Fruit fly (Drosophila melanogaster): ENCODE results near the gene RpS14b.

The RpS14b gene

dm6 chrX:7944772-7945722 lies 10.3 kb downstream of the RpS14b start (continued):
- TF ChIP-seq gcm (GFP tag; optimal IDR thresholded peaks at IDR 0.05), result no peak
- TF ChIP-seq CHES-1-like (GFP tag; optimal IDR thresholded peaks at IDR 0.05), result no peak
- TF ChIP-seq Usf (GFP tag; optimal IDR thresholded peaks at IDR 0.05), result no peak
- TF ChIP-seq CG2129 (GFP tag; IDR thresholded peaks at IDR 0.05; ENCODE audit: partially characterized antibody), result no peak
- TF ChIP-seq tx (GFP tag; optimal IDR thresholded peaks at IDR 0.05), result no peak
- no peak for TF ChIP-seq Mes4 (GFP tag; optimal IDR thresholded peaks at IDR 0.05)
- TF ChIP-seq bowl (GFP tag; IDR thresholded peaks at IDR 0.05), result no peak
- no peak for TF ChIP-seq CG12219 (GFP tag; optimal IDR thresholded peaks at IDR 0.05)
- TF ChIP-seq CG4424 (GFP tag; optimal IDR thresholded peaks at IDR 0.05), result peak; percentile 17
- 0 out of 2 replicates have a peak, but pooled peaks have one; percentile 15 for TF ChIP-seq sisA (GFP tag; IDR thresholded peaks at IDR 0.05)
- TF ChIP-seq Gug (GFP tag; IDR thresholded peaks at IDR 0.05), result no peak
- TF ChIP-seq zf30C (GFP tag; optimal IDR thresholded peaks at IDR 0.05), result peak; percentile 68
- no peak for TF ChIP-seq Eip74EF (GFP tag; optimal IDR thresholded peaks at IDR 0.05)
- TF ChIP-seq caup (GFP tag; optimal IDR thresholded peaks at IDR 0.05; ENCODE audit: severe bottlenecking), result no peak
- no peak for TF ChIP-seq crol (GFP tag; IDR thresholded peaks at IDR 0.05)
- no peak for TF ChIP-seq dimm (GFP tag; IDR thresholded peaks at IDR 0.05)
- no peak for TF ChIP-seq esg (GFP tag; conservative IDR thresholded peaks at IDR 0.05)
- TF ChIP-seq Dref (GFP tag; IDR thresholded peaks at IDR 0.05), result no peak
- no peak for TF ChIP-seq CG15601 (tag; optimal IDR thresholded peaks at IDR 0.05)
- peak; percentile 42 for TF ChIP-seq fd96Cb (tag; optimal IDR thresholded peaks at IDR 0.05)
- no peak for TF ChIP-seq CG17912 (GFP tag; optimal IDR thresholded peaks at IDR 0.05)
- TF ChIP-seq CG11696 (GFP tag; IDR thresholded peaks at IDR 0.05), result no peak
- TF ChIP-seq CG12769 (tag; optimal IDR thresholded peaks at IDR 0.05), result peak; percentile 54
- TF ChIP-seq Side (GFP tag; optimal IDR thresholded peaks at IDR 0.05), result no peak
- no peak for TF ChIP-seq Bteb2 (GFP tag; optimal IDR thresholded peaks at IDR 0.05)
- no peak for TF ChIP-seq trh (GFP tag; optimal IDR thresholded peaks at IDR 0.05)
- no peak for TF ChIP-seq bigmax (GFP tag; optimal IDR thresholded peaks at IDR 0.05)
- TF ChIP-seq CG4328 (GFP tag; optimal IDR thresholded peaks at IDR 0.05), result no peak
- TF ChIP-seq CG9727 (GFP tag; optimal IDR thresholded peaks at IDR 0.05), result peak; percentile 3
- peak; percentile 31; the same call in 1 of the 2 replicates for TF ChIP-seq CG9932 (GFP tag; IDR thresholded peaks at IDR 0.05)
- no peak for TF ChIP-seq CG31388 (GFP tag; optimal IDR thresholded peaks at IDR 0.05)
- TF ChIP-seq CG14441 (GFP tag; IDR thresholded peaks at IDR 0.05), result 0 out of 2 replicates have a peak, but pooled peaks have one; percentile 35
- no peak for TF ChIP-seq CG2202 (tag; optimal IDR thresholded peaks at IDR 0.05)
- TF ChIP-seq yki (optimal IDR thresholded peaks at IDR 0.05), result peak; percentile 7
- no peak for TF ChIP-seq CG4730 (GFP tag; IDR thresholded peaks at IDR 0.05)
- TF ChIP-seq CG8290 (GFP tag; optimal IDR thresholded peaks at IDR 0.05), result no peak
- peak in 1 of 2 experiments; percentile 58 for TF ChIP-seq CG8290 (tag; optimal IDR thresholded peaks at IDR 0.05)
- no peak for TF ChIP-seq CG12071 (GFP tag; optimal IDR thresholded peaks at IDR 0.05)
- TF ChIP-seq CG13123 (GFP tag; optimal IDR thresholded peaks at IDR 0.05), result no peak
- TF ChIP-seq CG14667 (GFP tag; IDR thresholded peaks at IDR 0.05), result no peak
- no peak for TF ChIP-seq ham (GFP tag; IDR thresholded peaks at IDR 0.05)
- no peak for TF ChIP-seq CTCF (GFP tag; optimal IDR thresholded peaks at IDR 0.05)
- TF ChIP-seq wor (GFP tag; IDR thresholded peaks at IDR 0.05), result no peak
- no peak for TF ChIP-seq Hand (GFP tag; optimal IDR thresholded peaks at IDR 0.05)
- TF ChIP-seq BtbVII (GFP tag; optimal IDR thresholded peaks at IDR 0.05), result no peak
- peak; percentile 45; the same call in 1 of the 2 replicates for TF ChIP-seq lmd (GFP tag; IDR thresholded peaks at IDR 0.05)
- TF ChIP-seq schlank (tag; optimal IDR thresholded peaks at IDR 0.05), result no peak
- no peak for TF ChIP-seq CG6765 (GFP tag; optimal IDR thresholded peaks at IDR 0.05)
- no peak for TF ChIP-seq NC2α (GFP tag; optimal IDR thresholded peaks at IDR 0.05)
- TF ChIP-seq jumu (GFP tag; optimal IDR thresholded peaks at IDR 0.05), result no peak
- peak; percentile 8 for TF ChIP-seq CG12659 (GFP tag; optimal IDR thresholded peaks at IDR 0.05)
